Worm (Caenorhabditis elegans) whole organism, mixed stage, embryonic: ENCODE data around the gene srd-43.

Source experiments
- bed-3 ChIP-seq: fragments of 200-800 bp; sonication (Bioruptor generic); optimal IDR thresholded peaks from 3 replicates; lab custom pipeline; 2018; ENCODE audit warnings: mild to moderate bottlenecking, missing genetic modification characterization, moderate library complexity, missing compliant biosample characterization
- blmp-1 ChIP-seq: fragments of 150-350 bp; optimal IDR thresholded peaks from 2 replicates; lab custom pipeline; 2014; ENCODE audit warnings: missing biosample characterization, missing genetic modification characterization
- ceh-39 ChIP-seq: fragments of 150-350 bp; optimal IDR thresholded peaks from 2 replicates; lab custom pipeline; 2014; ENCODE audit warnings: missing biosample characterization, missing genetic modification characterization
- ceh-83 ChIP-seq: fragments of 200-800 bp; sonication (Bioruptor generic); optimal IDR thresholded peaks from 2 replicates; lab custom pipeline; 2018; ENCODE audit warnings: mild to moderate bottlenecking, missing genetic modification characterization, missing compliant biosample characterization
- ces-1 ChIP-seq: fragments of 150-350 bp; optimal IDR thresholded peaks from 2 replicates; lab custom pipeline; 2014; ENCODE audit warnings: missing biosample characterization, missing genetic modification reagents, missing genetic modification characterization
- cnd-1 ChIP-seq: fragments of 200-800 bp; sonication (Bioruptor generic); optimal IDR thresholded peaks from 2 replicates; lab custom pipeline; 2018; ENCODE audit warnings: mild to moderate bottlenecking, missing genetic modification characterization, missing compliant biosample characterization
- elt-1 ChIP-seq: sonication (generic microtip); optimal IDR thresholded peaks from 2 replicates; lab custom pipeline; 2017; ENCODE audit warnings: missing genetic modification characterization, mild to moderate bottlenecking, missing compliant biosample characterization, antibody characterized with exemption, moderate library complexity, borderline replicate concordance; ENCODE audit not compliant: insufficient read depth
- elt-3 ChIP-seq: fragments of 150-350 bp; optimal IDR thresholded peaks from 2 replicates; lab custom pipeline; 2014; ENCODE audit warnings: missing biosample characterization, missing genetic modification characterization
- flh-1 ChIP-seq: fragments of 200-800 bp; sonication (Bioruptor generic); optimal IDR thresholded peaks from 2 replicates; lab custom pipeline; 2018; ENCODE audit warnings: mild to moderate bottlenecking, missing genetic modification characterization, moderate library complexity, missing compliant biosample characterization
- ham-2 ChIP-seq: fragments of 200-800 bp; sonication (Bioruptor generic); optimal IDR thresholded peaks from 2 replicates; lab custom pipeline; 2018; ENCODE audit warnings: mild to moderate bottlenecking, missing genetic modification characterization, missing compliant biosample characterization
- hlh-1 ChIP-seq: fragments of 150-350 bp; optimal IDR thresholded peaks from 2 replicates; lab custom pipeline; 2014; ENCODE audit warnings: missing biosample characterization, missing genetic modification reagents, missing genetic modification characterization
- lin-32 ChIP-seq: fragments of 200-800 bp; sonication (Bioruptor generic); optimal IDR thresholded peaks from 2 replicates; lab custom pipeline; 2018; ENCODE audit warnings: mild to moderate bottlenecking, missing genetic modification characterization, missing compliant biosample characterization
- lsy-2 ChIP-seq: fragments of 150-350 bp; optimal IDR thresholded peaks from 2 replicates; lab custom pipeline; 2014; ENCODE audit warnings: missing biosample characterization, missing genetic modification characterization
- mab-5 ChIP-seq: fragments of 150-350 bp; optimal IDR thresholded peaks from 2 replicates; lab custom pipeline; 2014; ENCODE audit warnings: missing biosample characterization, missing genetic modification characterization
- mep-1 ChIP-seq: fragments of 150-350 bp; optimal IDR thresholded peaks from 2 replicates; lab custom pipeline; 2017; ENCODE audit warnings: missing biosample characterization, missing genetic modification reagents, missing genetic modification characterization, inconsistent platforms
- mls-2 ChIP-seq: sonication (generic microtip); optimal IDR thresholded peaks from 2 replicates; lab custom pipeline; 2016; ENCODE audit warnings: mild to moderate bottlenecking, missing genetic modification characterization, moderate library complexity, missing compliant biosample characterization
- nhr-12 ChIP-seq: fragments of 150-350 bp; optimal IDR thresholded peaks from 2 replicates; lab custom pipeline; 2014; ENCODE audit warnings: missing biosample characterization, missing genetic modification characterization
- nhr-2 ChIP-seq: fragments of 150-350 bp; optimal IDR thresholded peaks from 2 replicates; lab custom pipeline; 2014; ENCODE audit warnings: missing biosample characterization, missing genetic modification characterization
- nhr-237 ChIP-seq: fragments of 150-350 bp; optimal IDR thresholded peaks from 2 replicates; lab custom pipeline; 2014; ENCODE audit warnings: missing biosample characterization, missing genetic modification characterization
- nhr-28 ChIP-seq: fragments of 150-350 bp; optimal IDR thresholded peaks from 2 replicates; lab custom pipeline; 2014; ENCODE audit warnings: missing biosample characterization, missing genetic modification characterization
- pha-4 ChIP-seq: fragments of 150-350 bp; optimal IDR thresholded peaks from 2 replicates; lab custom pipeline; 2018; ENCODE audit warnings: missing biosample characterization, missing genetic modification reagents, missing genetic modification characterization
- sem-2 ChIP-seq: fragments of 200-800 bp; sonication (Bioruptor generic); optimal IDR thresholded peaks from 2 replicates; lab custom pipeline; 2018; ENCODE audit warnings: mild to moderate bottlenecking, missing genetic modification characterization, missing compliant biosample characterization
- snpc-4 ChIP-seq: fragments of 150-350 bp; optimal IDR thresholded peaks from 2 replicates; lab custom pipeline; 2014; ENCODE audit warnings: missing biosample characterization, missing genetic modification characterization
- sptf-1 ChIP-seq: sonication (generic microtip); optimal IDR thresholded peaks from 2 replicates; lab custom pipeline; 2017; ENCODE audit warnings: mild to moderate bottlenecking, missing genetic modification characterization, moderate library complexity, missing compliant biosample characterization
- tbx-8 ChIP-seq: fragments of 200-800 bp; sonication (Bioruptor generic); optimal IDR thresholded peaks from 2 replicates; lab custom pipeline; 2018; ENCODE audit warnings: mild to moderate bottlenecking, missing genetic modification characterization, moderate library complexity, missing compliant biosample characterization
- unc-120 ChIP-seq: sonication (generic microtip); optimal IDR thresholded peaks from 2 replicates; lab custom pipeline; 2017; ENCODE audit warnings: missing genetic modification characterization, missing compliant biosample characterization; ENCODE audit not compliant: poor library complexity, severe bottlenecking
- unc-39 ChIP-seq: fragments of 150-350 bp; optimal IDR thresholded peaks from 2 replicates; lab custom pipeline; 2014; ENCODE audit warnings: missing biosample characterization, missing genetic modification characterization
- unc-62 ChIP-seq: fragments of 150-350 bp; optimal IDR thresholded peaks from 2 replicates; lab custom pipeline; 2014; ENCODE audit warnings: missing biosample characterization, missing genetic modification reagents, missing genetic modification characterization
- zip-8 ChIP-seq: fragments of 150-350 bp; optimal IDR thresholded peaks from 2 replicates; lab custom pipeline; 2014; ENCODE audit warnings: missing biosample characterization, missing genetic modification characterization
- ztf-11 ChIP-seq: fragments of 150-350 bp; optimal IDR thresholded peaks from 2 replicates; lab custom pipeline; 2014; ENCODE audit warnings: missing biosample characterization, missing genetic modification characterization

Gene srd-43

DNA sequence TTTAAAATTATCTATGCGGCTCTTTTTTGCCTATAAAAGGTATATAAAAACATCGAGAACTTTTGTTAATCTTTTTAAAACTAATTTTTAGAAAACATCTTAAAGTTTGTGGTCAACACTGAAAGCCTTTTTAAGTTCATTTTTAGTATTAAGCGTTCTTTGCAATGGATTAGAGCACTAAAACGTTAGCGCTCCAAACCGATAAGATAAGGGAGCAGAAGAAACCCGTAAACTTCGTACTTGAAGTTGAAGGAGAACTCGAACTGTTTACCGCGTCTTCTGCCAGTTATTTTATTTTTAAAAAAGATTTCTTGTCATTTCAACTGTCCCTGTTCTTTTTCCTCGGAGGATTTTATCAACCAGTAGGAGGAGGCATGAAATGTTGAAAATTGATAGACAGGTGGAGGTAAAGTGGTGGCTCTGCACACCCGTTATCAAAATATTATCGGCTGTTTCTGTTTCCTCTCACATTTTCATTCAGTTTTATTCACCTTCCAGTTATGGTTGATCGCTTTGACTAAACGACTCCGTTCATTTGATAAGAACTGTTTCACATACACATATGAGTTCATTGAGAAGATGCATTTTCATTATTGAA is 33.5 kb upstream of the srd-43 start:
- TF ChIP-seq tbx-8 (no peak), unc-39 (no peak), mls-2 (no peak), snpc-4 (tag; lab: Kevin White, UChicago) (no peak), ceh-83 (GFP tag; lab: Kevin White, UChicago) (no peak), ceh-39 (tag; lab: Kevin White, UChicago) (no peak), nhr-237 (tag; lab: Kevin White, UChicago) (no peak), lsy-2 (tag; lab: Kevin White, UChicago) (no peak)

DNA sequence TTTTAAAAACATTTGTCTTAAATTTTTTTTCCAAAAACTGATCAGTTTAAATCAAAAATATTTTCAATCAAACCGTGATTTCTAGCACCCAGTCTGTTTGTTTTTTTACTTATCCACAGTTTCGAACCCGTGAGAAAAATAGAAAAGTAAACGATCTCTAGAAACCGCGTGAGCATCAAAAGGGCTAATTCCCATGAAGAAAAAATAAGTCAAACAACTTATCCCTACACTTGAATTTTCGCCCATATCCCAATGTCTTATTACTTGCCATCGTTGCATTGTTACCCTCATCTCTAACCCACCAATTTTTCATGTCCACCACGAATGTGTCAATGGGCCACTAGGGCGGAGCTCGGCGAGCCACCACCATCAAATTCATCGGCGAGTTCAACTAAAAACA is 32.1 kb upstream of the srd-43 start, which contains the start of gene ptr-24:
ptr-24 (plus strand) TSS at position 301 of the 400 bp plus-strand sequence.
- TF ChIP-seq hlh-1 (no peak), mls-2 (no peak), elt-3 (no peak), elt-1 (tag; lab: Kevin White, UChicago) (no peak), tbx-8 (no peak), ces-1 (GFP tag; lab: Kevin White, UChicago) (no peak), ham-2 (no peak), ceh-83 (GFP tag; lab: Kevin White, UChicago) (no peak), flh-1 (GFP tag; lab: Kevin White, UChicago) (no peak), unc-39 (no peak), zip-8 (tag; lab: Kevin White, UChicago) (no peak), lin-32 (GFP tag; lab: Kevin White, UChicago) (no peak), ceh-39 (tag; lab: Kevin White, UChicago) (no peak)

DNA sequence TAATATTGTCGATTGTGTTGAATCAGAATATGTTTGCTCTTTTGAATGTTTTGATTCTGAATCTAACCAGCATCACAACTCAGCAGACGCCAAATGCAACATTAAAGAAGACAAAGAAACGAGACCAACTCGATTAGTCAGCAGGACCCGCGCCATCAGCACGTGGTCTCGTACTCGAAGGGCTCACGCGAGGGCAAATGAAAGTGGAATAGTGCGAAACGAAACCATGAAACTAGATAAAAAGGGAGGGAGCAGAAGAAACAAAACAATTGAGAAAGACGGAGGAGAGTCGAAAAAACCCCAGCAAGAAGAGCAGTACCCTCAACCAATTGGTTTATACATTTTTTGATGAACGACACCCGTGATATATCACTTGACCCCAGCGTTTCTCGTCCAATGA is 31.4 kb upstream of the srd-43 start:
- no peak for TF ChIP-seq unc-120 (tag; lab: Kevin White, UChicago)
- no peak for TF ChIP-seq nhr-2
- no peak for TF ChIP-seq ces-1 (GFP tag; lab: Kevin White, UChicago)
- TF ChIP-seq lsy-2 (tag; lab: Kevin White, UChicago) = no peak
- TF ChIP-seq nhr-12 = no peak
- TF ChIP-seq sem-2 (GFP tag; lab: Kevin White, UChicago) = no peak
- TF ChIP-seq cnd-1 (tag; lab: Kevin White, UChicago) = no peak
- no peak for TF ChIP-seq hlh-1
- no peak for TF ChIP-seq unc-62 (GFP tag; lab: Kevin White, UChicago)
- TF ChIP-seq ztf-11 (tag; lab: Kevin White, UChicago) = no peak
- TF ChIP-seq tbx-8 = no peak
- no peak for TF ChIP-seq blmp-1 (tag; lab: Kevin White, UChicago)
- TF ChIP-seq zip-8 (tag; lab: Kevin White, UChicago) = no peak
- TF ChIP-seq mls-2 = no peak
- no peak for TF ChIP-seq ham-2
- TF ChIP-seq nhr-237 (tag; lab: Kevin White, UChicago) = no peak

DNA sequence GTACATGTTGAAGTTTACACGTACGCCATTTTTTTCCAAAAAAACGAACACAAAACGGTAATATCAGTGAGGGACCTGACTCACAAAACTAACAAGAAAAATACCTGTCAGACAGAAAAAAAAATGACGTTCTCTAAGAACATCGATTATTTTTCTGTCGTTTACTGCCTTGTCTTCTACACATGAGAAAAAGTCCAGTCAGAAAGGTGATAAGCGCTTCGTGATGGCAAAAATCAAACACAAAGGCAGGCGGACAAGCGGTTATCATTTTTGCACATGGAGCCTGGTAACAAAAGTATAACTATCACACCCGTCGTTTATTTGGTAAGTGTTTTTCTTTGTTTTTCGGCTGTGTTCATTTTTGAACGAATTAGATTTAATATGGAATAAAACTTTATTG is 28.2 kb upstream of the srd-43 start, which contains the start of gene F46G10.4:
F46G10.4 (plus strand) TSS at position 212 of the 400 bp plus-strand sequence.
- TF ChIP-seq lsy-2 (tag; lab: Kevin White, UChicago) = no peak
- TF ChIP-seq mls-2 = no peak
- no peak for TF ChIP-seq elt-3
- TF ChIP-seq tbx-8 = no peak
- no peak for TF ChIP-seq mab-5 (tag; lab: Kevin White, UChicago)
- no peak for TF ChIP-seq sem-2 (GFP tag; lab: Kevin White, UChicago)
- no peak for TF ChIP-seq hlh-1
- no peak for TF ChIP-seq ceh-83 (GFP tag; lab: Kevin White, UChicago)
- TF ChIP-seq nhr-28 = no peak
- no peak for TF ChIP-seq sptf-1 (tag; lab: Kevin White, UChicago)
- TF ChIP-seq cnd-1 (tag; lab: Kevin White, UChicago) = no peak
- no peak for TF ChIP-seq nhr-2
- no peak for TF ChIP-seq zip-8 (tag; lab: Kevin White, UChicago)
- TF ChIP-seq nhr-12 = no peak
- TF ChIP-seq bed-3 (GFP tag; lab: Kevin White, UChicago) = no peak
- no peak for TF ChIP-seq snpc-4 (tag; lab: Kevin White, UChicago)

- TF ChIP-seq nhr-12 (no peak), hlh-1 (no peak), lsy-2 (tag; lab: Kevin White, UChicago) (no peak), sem-2 (GFP tag; lab: Kevin White, UChicago) (no peak), unc-39 (no peak)
Measured at ce11 chrX:13331386-13331785, 25.7 kb upstream of the srd-43 start, which contains the start of gene sir-2.3. Gene sir-2.3 (plus strand): TSS chrX:13331686.

ce11 chrX:13328868-13329267 is 23.2 kb upstream of the srd-43 start:
- TF ChIP-seq ces-1 (GFP tag; lab: Kevin White, UChicago) (peak; percentile 51), bed-3 (GFP tag; lab: Kevin White, UChicago) (no peak), pha-4 (tag; lab: Kevin White, UChicago) (peak; percentile 21), mep-1 (peak; percentile 48), cnd-1 (tag; lab: Kevin White, UChicago) (no peak), hlh-1 (peak; percentile 67), unc-62 (GFP tag; lab: Kevin White, UChicago) (peak; percentile 99), nhr-237 (tag; lab: Kevin White, UChicago) (peak; percentile 20), mab-5 (tag; lab: Kevin White, UChicago) (peak; percentile 89), unc-120 (tag; lab: Kevin White, UChicago) (peak; percentile 97)
